Fruit fly (Drosophila melanogaster): Measurements from ENCODE around the gene CG7632.

DNA sequence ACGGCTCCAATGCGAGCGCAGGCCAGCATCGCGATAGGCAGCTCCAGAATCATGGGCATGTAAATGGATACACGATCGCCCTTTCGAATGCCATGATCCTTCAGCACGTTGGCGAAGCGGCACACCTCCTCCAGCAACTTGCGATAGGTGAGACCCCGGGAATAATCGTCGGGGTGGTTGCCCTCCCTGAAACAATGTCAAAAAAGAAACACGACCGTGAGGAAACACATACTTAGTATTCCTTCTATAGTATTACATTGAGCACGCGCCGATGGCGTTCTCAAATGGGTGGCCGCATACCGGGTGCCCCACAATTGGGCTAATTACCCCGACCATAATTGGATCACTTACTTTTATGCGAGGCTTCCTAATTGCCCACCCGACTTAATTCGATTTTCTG is 31.0 kb upstream of the CG7632 start:
- TF ChIP-seq Sin3A (optimal IDR thresholded peaks at IDR 0.05) (no peak), insv (optimal IDR thresholded peaks at IDR 0.05) (no peak), psq (optimal IDR thresholded peaks at IDR 0.05) (no peak), Myc (optimal IDR thresholded peaks at IDR 0.05) (no peak), h (optimal IDR thresholded peaks at IDR 0.05) (no peak), ttk (optimal IDR thresholded peaks at IDR 0.05) (no peak)
